Worm (Caenorhabditis elegans) whole organism, L4 larva: ENCODE results near the gene gpa-11.

ENCODE experiments used
- aha-1 ChIP-seq: fragments of 150-350 bp; peaks from one replicate; lab custom pipeline; 2014; ENCODE audit warnings: missing biosample characterization, missing genetic modification characterization
- dmd-6 ChIP-seq: fragments of 200-800 bp; sonication (Bioruptor generic); IDR thresholded peaks from 2 replicates; pipeline ENCODE4 v1.3.6; 2022; ENCODE audit warnings: missing genetic modification reagents, missing genetic modification characterization, missing compliant biosample characterization
- nhr-237 ChIP-seq: sonication (generic microtip); optimal IDR thresholded peaks from 2 replicates; lab custom pipeline; 2017; ENCODE audit warnings: missing biosample characterization, missing genetic modification characterization
- nhr-77 ChIP-seq: fragments of 150-350 bp; optimal IDR thresholded peaks from 2 replicates; lab custom pipeline; 2014; ENCODE audit warnings: missing biosample characterization, missing genetic modification characterization
- snpc-4 ChIP-seq: fragments of 150-350 bp; optimal IDR thresholded peaks from 2 replicates; lab custom pipeline; 2014; ENCODE audit warnings: missing biosample characterization, missing genetic modification characterization
- unc-39 ChIP-seq: sonication (generic microtip); optimal IDR thresholded peaks from 2 replicates; lab custom pipeline; 2017; ENCODE audit warnings: missing biosample characterization, missing genetic modification characterization
- ztf-11 ChIP-seq: fragments of 150-350 bp; optimal IDR thresholded peaks from 2 replicates; lab custom pipeline; 2014; ENCODE audit warnings: missing biosample characterization, missing genetic modification characterization

DNA sequence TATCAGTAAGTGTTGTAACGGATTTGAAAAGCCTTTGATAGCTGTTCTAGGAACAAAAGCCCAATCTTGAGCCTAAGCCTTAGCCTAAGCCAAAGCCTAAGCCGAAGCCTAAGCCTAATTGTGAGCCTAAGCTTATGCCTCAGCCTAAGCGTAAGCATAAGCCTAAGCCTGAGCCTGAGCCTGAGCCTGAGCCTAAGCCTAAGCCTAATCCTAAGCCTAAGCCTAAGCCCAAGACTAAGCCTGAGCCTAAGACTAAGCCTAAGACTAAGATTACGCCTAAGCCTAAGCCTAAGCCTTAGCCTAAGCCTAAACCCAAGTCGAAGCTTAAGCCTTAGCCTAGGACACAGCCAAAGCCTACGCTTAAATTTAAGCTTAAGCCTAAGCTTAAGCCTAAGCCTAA is 30.6 kb downstream of the gpa-11 start:
- TF ChIP-seq snpc-4 (tag; lab: Kevin White, UChicago), result no peak
- no peak for TF ChIP-seq nhr-77 (tag; lab: Kevin White, UChicago)
- TF ChIP-seq dmd-6 (GFP tag; lab: Robert Waterston, UW), result no peak
- no peak for TF ChIP-seq unc-39
- TF ChIP-seq aha-1 (tag; lab: Kevin White, UChicago), result no peak
- TF ChIP-seq ztf-11, result no peak
- no peak for TF ChIP-seq nhr-237 (tag; lab: Kevin White, UChicago)
